Worm (Caenorhabditis elegans): ENCODE data around the gene C03B1.9.

The C03B1.9 gene

ce11 chrX:6378363-6378762 is 31.4 kb upstream of the C03B1.9 start (continued):
- TF ChIP-seq ceh-9 (tag; optimal IDR thresholded peaks at IDR 0.05) (no peak), pqm-1 (tag; optimal IDR thresholded peaks at IDR 0.05) (no peak), tbx-2 (tag; optimal IDR thresholded peaks at IDR 0.05) (peak; percentile 77), fax-1 (tag; optimal IDR thresholded peaks at IDR 0.05) (no peak), ceh-34 (tag; optimal IDR thresholded peaks at IDR 0.05) (peak; percentile 50), unc-86 (tag; optimal IDR thresholded peaks at IDR 0.05) (no peak), syd-9 (tag; optimal IDR thresholded peaks at IDR 0.05) (peak; percentile 60), Y22D7AL.16 (tag; optimal IDR thresholded peaks at IDR 0.05) (no peak), sdc-2 (tag; optimal IDR thresholded peaks at IDR 0.05) (peak; percentile 62), ceh-30 (tag; optimal IDR thresholded peaks at IDR 0.05) (no peak), elt-2 (tag; optimal IDR thresholded peaks at IDR 0.05) (no peak), eyg-1 (tag; optimal IDR thresholded peaks at IDR 0.05) (no peak), hlh-15 (tag; optimal IDR thresholded peaks at IDR 0.05) (no peak), dve-1 (tag; optimal IDR thresholded peaks at IDR 0.05) (no peak), ceh-24 (tag; optimal IDR thresholded peaks at IDR 0.05) (no peak), pha-4 (tag; optimal IDR thresholded peaks at IDR 0.05) (no peak), ceh-14 (tag; optimal IDR thresholded peaks at IDR 0.05) (peak; percentile 68), ttx-3 (tag; optimal IDR thresholded peaks at IDR 0.05) (no peak), lin-11 (tag; optimal IDR thresholded peaks at IDR 0.05) (no peak)

DNA sequence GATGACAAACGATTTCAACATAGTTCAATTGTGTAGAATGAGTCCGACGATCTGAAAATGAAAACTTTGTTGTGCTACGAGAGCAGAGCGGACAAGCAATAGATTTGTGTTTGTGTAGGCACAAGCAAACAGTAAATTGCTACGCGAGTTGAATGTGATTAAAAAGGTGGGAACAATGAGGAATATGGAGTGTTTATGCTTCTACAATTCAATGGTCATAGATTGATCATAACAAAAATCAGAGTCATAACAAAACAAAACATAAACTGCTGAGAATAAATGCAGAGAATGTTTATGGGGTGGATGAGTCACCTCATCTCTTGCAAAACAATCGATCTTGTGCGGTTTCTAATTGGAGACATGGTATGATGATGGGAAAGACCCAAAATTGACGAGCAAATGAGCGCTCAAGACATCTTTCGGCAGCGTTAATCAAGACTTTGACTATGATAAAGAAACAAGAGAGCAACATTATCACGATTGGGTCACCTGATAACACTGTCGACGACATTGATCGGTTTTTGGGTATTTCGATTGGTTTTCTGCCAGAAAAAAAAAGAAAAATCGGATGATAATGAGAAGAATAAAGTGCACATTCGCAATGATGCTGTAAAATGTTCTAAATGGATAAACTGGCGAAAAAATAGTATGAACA is 30.8 kb upstream of the C03B1.9 start, which contains the start of gene lmp-1:
TSS of gene lmp-1 (minus strand) at position 51 of the 655 bp plus-strand sequence.
- TF ChIP-seq K02D7.2 (tag; optimal IDR thresholded peaks at IDR 0.05): no peak
- peak; percentile 58 for TF ChIP-seq elt-2 (tag; optimal IDR thresholded peaks at IDR 0.05)
- no peak for TF ChIP-seq pag-3 (tag; optimal IDR thresholded peaks at IDR 0.05; ENCODE audit: borderline replicate concordance)
- no peak for TF ChIP-seq eyg-1 (tag; optimal IDR thresholded peaks at IDR 0.05)

DNA sequence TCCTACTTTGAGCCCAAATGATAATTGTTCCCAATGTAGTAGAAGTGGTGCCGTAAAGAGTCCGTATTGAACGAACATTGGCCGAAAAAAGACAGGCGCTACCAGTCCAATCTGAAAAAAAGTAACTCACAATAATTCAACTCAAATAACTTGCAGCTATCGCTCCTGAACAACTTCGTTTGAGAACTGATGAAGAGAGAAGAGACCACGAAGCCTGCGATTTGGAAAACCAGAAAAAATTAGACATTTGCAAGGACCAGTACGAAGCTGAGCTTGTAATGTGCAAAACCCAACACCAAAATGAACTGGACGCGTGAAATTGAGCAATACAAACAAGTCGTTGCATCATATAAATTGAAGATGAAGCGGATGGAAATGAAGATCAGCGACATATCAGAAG is 27.5 kb upstream of the C03B1.9 start, which contains the start of gene C03B1.1:
TSS of gene C03B1.1 (plus strand) at position 301 of the 400 bp plus-strand sequence.
- no peak for TF ChIP-seq rnt-1 (tag; optimal IDR thresholded peaks at IDR 0.05)
- no peak for TF ChIP-seq ceh-45 (GFP tag; IDR thresholded peaks at IDR 0.05)
- TF ChIP-seq F13H6.1 (tag; optimal IDR thresholded peaks at IDR 0.05): no peak
- TF ChIP-seq unc-42 (tag; optimal IDR thresholded peaks at IDR 0.05): no peak
- no peak for TF ChIP-seq mec-3 (tag; optimal IDR thresholded peaks at IDR 0.05; ENCODE audit: borderline replicate concordance)
- TF ChIP-seq sdc-2 (tag; optimal IDR thresholded peaks at IDR 0.05): no peak
- TF ChIP-seq C08G9.2 (tag; optimal IDR thresholded peaks at IDR 0.05): no peak
- TF ChIP-seq ceh-9 (tag; optimal IDR thresholded peaks at IDR 0.05): no peak
- no peak for TF ChIP-seq dmd-4 (tag; optimal IDR thresholded peaks at IDR 0.05; ENCODE audit: borderline replicate concordance)
- no peak for TF ChIP-seq sox-2 (GFP tag; IDR thresholded peaks at IDR 0.05)
- no peak for TF ChIP-seq hlh-15 (tag; optimal IDR thresholded peaks at IDR 0.05)
- TF ChIP-seq npax-4 (tag; optimal IDR thresholded peaks at IDR 0.05): no peak
- no peak for TF ChIP-seq K09A11.1 (tag; optimal IDR thresholded peaks at IDR 0.05; ENCODE audit: insufficient read depth)
- no peak for TF ChIP-seq hlh-8 (tag; optimal IDR thresholded peaks at IDR 0.05)
- no peak for TF ChIP-seq pag-3 (tag; optimal IDR thresholded peaks at IDR 0.05; ENCODE audit: borderline replicate concordance)
- no peak for TF ChIP-seq che-1 (tag; optimal IDR thresholded peaks at IDR 0.05)
- TF ChIP-seq nhr-11 (tag; optimal IDR thresholded peaks at IDR 0.05): no peak

DNA sequence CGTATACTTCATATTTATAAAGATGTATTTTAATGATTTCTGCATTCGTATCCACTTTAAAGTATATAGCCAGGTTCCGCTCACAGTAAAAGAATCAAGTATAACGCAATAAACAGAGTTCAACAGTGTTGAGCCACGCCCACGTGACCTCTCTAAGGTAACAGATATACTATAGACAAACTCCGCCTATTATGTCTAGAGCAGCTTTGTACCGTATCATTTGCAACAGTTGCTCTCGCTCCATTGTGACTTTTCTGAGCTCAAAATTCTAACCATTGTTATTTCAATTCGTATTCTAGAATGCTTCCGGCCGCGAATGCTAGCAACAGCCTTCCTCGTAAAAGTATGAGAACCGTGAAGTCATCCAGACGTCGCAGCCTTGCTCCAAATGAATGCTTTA is 26.4 kb upstream of the C03B1.9 start, which contains the start of gene C03B1.17:
TSS of gene C03B1.17 (plus strand) at position 301 of the 400 bp plus-strand sequence.
- no peak for TF ChIP-seq pag-3 (tag; optimal IDR thresholded peaks at IDR 0.05; ENCODE audit: borderline replicate concordance)
- no peak for TF ChIP-seq ceh-22 (tag; optimal IDR thresholded peaks at IDR 0.05)
- no peak for TF ChIP-seq elt-2 (tag; optimal IDR thresholded peaks at IDR 0.05)
- no peak for TF ChIP-seq ama-1 (optimal IDR thresholded peaks at IDR 0.05)
- no peak for TF ChIP-seq nhr-11 (tag; optimal IDR thresholded peaks at IDR 0.05)
- no peak for TF ChIP-seq C08G9.2 (tag; optimal IDR thresholded peaks at IDR 0.05)
- TF ChIP-seq dmd-4 (tag; optimal IDR thresholded peaks at IDR 0.05; ENCODE audit: borderline replicate concordance): no peak
- no peak for TF ChIP-seq pha-2 (tag; optimal IDR thresholded peaks at IDR 0.05)
- no peak for TF ChIP-seq ets-4 (tag; optimal IDR thresholded peaks at IDR 0.05)
- no peak for TF ChIP-seq gmeb-2 (tag; optimal IDR thresholded peaks at IDR 0.05)
- no peak for TF ChIP-seq hlh-30 (tag; optimal IDR thresholded peaks at IDR 0.05; ENCODE audit: insufficient read depth)
- TF ChIP-seq elt-4 (tag; optimal IDR thresholded peaks at IDR 0.05): no peak
- no peak for TF ChIP-seq tbx-7 (tag; optimal IDR thresholded peaks at IDR 0.05)
- TF ChIP-seq zip-5 (tag; optimal IDR thresholded peaks at IDR 0.05): no peak
- no peak for TF ChIP-seq npax-4 (tag; optimal IDR thresholded peaks at IDR 0.05)
- TF ChIP-seq odd-2 (tag; optimal IDR thresholded peaks at IDR 0.05): no peak
- TF ChIP-seq nfya-1 (tag; optimal IDR thresholded peaks at IDR 0.05): no peak

Measured in whole organism, late embryonic.